Worm (Caenorhabditis elegans): ENCODE measurements around the gene Y45F3A.1.

DNA sequence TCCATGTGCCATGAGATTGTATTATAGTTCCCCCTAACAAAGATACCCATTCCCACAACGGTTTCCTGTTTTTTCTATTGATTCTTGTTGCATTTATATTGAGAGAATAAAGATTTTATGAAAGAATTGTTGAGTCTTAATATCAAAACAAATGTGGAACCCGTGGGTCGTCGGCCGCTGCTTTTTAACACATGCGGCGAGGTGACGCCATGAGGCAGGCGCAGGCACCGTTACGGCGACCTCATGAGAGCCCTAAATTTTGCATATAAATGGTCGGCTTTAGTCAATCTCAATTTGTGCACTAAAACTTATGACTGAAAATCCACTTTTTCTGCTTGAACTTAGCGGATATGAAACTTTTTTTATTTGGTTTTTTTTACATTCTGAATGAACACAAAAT, 24.2 kb downstream of the Y45F3A.1 start:
- no peak for TF ChIP-seq elt-3 (tag; optimal IDR thresholded peaks at IDR 0.05)
- TF ChIP-seq M03D4.4 (tag; optimal IDR thresholded peaks at IDR 0.05): no peak
- TF ChIP-seq ztf-11 (tag; optimal IDR thresholded peaks at IDR 0.05): no peak
- no peak for TF ChIP-seq unc-62 (GFP tag; optimal IDR thresholded peaks at IDR 0.05)
- TF ChIP-seq unc-39 (tag; optimal IDR thresholded peaks at IDR 0.05): no peak
- no peak for TF ChIP-seq sem-2 (GFP tag; optimal IDR thresholded peaks at IDR 0.05)
- TF ChIP-seq elt-1 (tag; optimal IDR thresholded peaks at IDR 0.05; ENCODE audit: borderline replicate concordance, insufficient read depth): no peak
